Fruit fly (Drosophila melanogaster): ENCODE data around the gene TfIIA-L.
A peak's percentile ranks its signal among the peaks of the same experiment; 100 is the strongest.

The TfIIA-L gene

dm6 chr3R:27204694-27205414, 46.1 kb upstream of the TfIIA-L start (continued):
- TF ChIP-seq Hr78 (GFP tag; optimal IDR thresholded peaks at IDR 0.05) (peak in 1 of 2 experiments; percentile 15), CG14014 (GFP tag; IDR thresholded peaks at IDR 0.05) (no peak), bbx (GFP tag; IDR thresholded peaks at IDR 0.05; ENCODE audit: partially characterized antibody) (no peak), gcm2 (GFP tag; optimal IDR thresholded peaks at IDR 0.05) (no peak), CG9876 (GFP tag; optimal IDR thresholded peaks at IDR 0.05) (no peak), crol (GFP tag; IDR thresholded peaks at IDR 0.05) (no peak), stwl (tag; optimal IDR thresholded peaks at IDR 0.05) (no peak), CG8478 (optimal IDR thresholded peaks at IDR 0.05) (no peak), bsh (GFP tag; optimal IDR thresholded peaks at IDR 0.05) (peak in 1 of 2 experiments; percentile 31), ERR (GFP tag; optimal IDR thresholded peaks at IDR 0.05) (no peak), ap (GFP tag; IDR thresholded peaks at IDR 0.05) (no peak), CG9797 (GFP tag; optimal IDR thresholded peaks at IDR 0.05) (no peak), Sin3A (optimal IDR thresholded peaks at IDR 0.05) (no peak), ase (GFP tag; IDR thresholded peaks at IDR 0.05) (no peak), dpn (GFP tag; optimal IDR thresholded peaks at IDR 0.05) (no peak), lbe (GFP tag; optimal IDR thresholded peaks at IDR 0.05) (peak; percentile 3), CG3163 (GFP tag; optimal IDR thresholded peaks at IDR 0.05) (no peak), B-H1 (GFP tag; IDR thresholded peaks at IDR 0.05) (no peak), pzg (GFP tag; optimal IDR thresholded peaks at IDR 0.05) (no peak), peb (GFP tag; IDR thresholded peaks at IDR 0.05) (no peak), emc (GFP tag; optimal IDR thresholded peaks at IDR 0.05) (no peak), Atf6 (GFP tag; IDR thresholded peaks at IDR 0.05) (no peak), Trl (optimal IDR thresholded peaks at IDR 0.05) (no peak), Trl (GFP tag; optimal IDR thresholded peaks at IDR 0.05) (no peak), zfh2 (GFP tag; optimal IDR thresholded peaks at IDR 0.05) (no peak), unc-4 (GFP tag; IDR thresholded peaks at IDR 0.05; ENCODE audit: partially characterized antibody) (no peak), chinmo (GFP tag; IDR thresholded peaks at IDR 0.05; ENCODE audit: partially characterized antibody) (no peak), crc (GFP tag; optimal IDR thresholded peaks at IDR 0.05) (no peak), CG9932 (GFP tag; IDR thresholded peaks at IDR 0.05) (no peak), CG17359 (tag; optimal IDR thresholded peaks at IDR 0.05) (no peak), ken (GFP tag; IDR thresholded peaks at IDR 0.05) (no peak), lab (GFP tag; optimal IDR thresholded peaks at IDR 0.05) (peak; percentile 9), ab (GFP tag; optimal IDR thresholded peaks at IDR 0.05) (no peak), caup (GFP tag; optimal IDR thresholded peaks at IDR 0.05; ENCODE audit: severe bottlenecking) (no peak), D19A (tag; optimal IDR thresholded peaks at IDR 0.05) (peak; percentile 33), CG11456 (GFP tag; IDR thresholded peaks at IDR 0.05) (no peak), chm (GFP tag; IDR thresholded peaks at IDR 0.05) (no peak), Dp (GFP tag; optimal IDR thresholded peaks at IDR 0.05) (no peak), Vsx1 (GFP tag; optimal IDR thresholded peaks at IDR 0.05) (no peak), Pdp1 (GFP tag; optimal IDR thresholded peaks at IDR 0.05) (no peak), Jarid2 (GFP tag; optimal IDR thresholded peaks at IDR 0.05) (no peak), lilli (GFP tag; optimal IDR thresholded peaks at IDR 0.05) (no peak), sob (GFP tag; IDR thresholded peaks at IDR 0.05) (no peak; the same call in 1 of the 2 replicates), sc (optimal IDR thresholded peaks at IDR 0.05) (no peak), sc (GFP tag; optimal IDR thresholded peaks at IDR 0.05) (no peak), CG6654 (GFP tag; optimal IDR thresholded peaks at IDR 0.05) (no peak), CG15269 (tag; optimal IDR thresholded peaks at IDR 0.05) (no peak), kah (GFP tag; optimal IDR thresholded peaks at IDR 0.05) (no peak), pb (GFP tag; optimal IDR thresholded peaks at IDR 0.05) (no peak), CG12744 (GFP tag; optimal IDR thresholded peaks at IDR 0.05) (no peak), Hmx (GFP tag; optimal IDR thresholded peaks at IDR 0.05) (no peak)

Data from whole organism, embryonic.